Fruit fly (Drosophila melanogaster) whole organism, embryonic: ENCODE results near the gene Nagk.

Source experiments
- ATbp ChIP-seq: fragments of 200-800 bp; sonication (Bioruptor generic); optimal IDR thresholded peaks from 2 replicates; lab custom pipeline; 2017; ENCODE audit warnings: missing biosample characterization, mild to moderate bottlenecking, missing genetic modification characterization, missing genetic modification reagents
- Antp ChIP-seq: fragments of 200-800 bp; sonication (Bioruptor generic); optimal IDR thresholded peaks from 3 replicates; lab custom pipeline; 2016; ENCODE audit warnings: missing biosample characterization, missing genetic modification characterization
- Bteb2 ChIP-seq: fragments of 200-800 bp; sonication (Bioruptor generic); optimal IDR thresholded peaks from 2 replicates; lab custom pipeline; 2016; ENCODE audit warnings: missing biosample characterization, missing genetic modification characterization
- C15 ChIP-seq: fragments of 200-800 bp; sonication (Bioruptor generic); IDR thresholded peaks from 3 replicates; pipeline ENCODE4 v1.3.6; 2022; ENCODE audit warnings: missing biosample characterization, missing genetic modification characterization
- CG12769 ChIP-seq: fragments of 200-800 bp; sonication (Bioruptor generic); optimal IDR thresholded peaks from 2 replicates; lab custom pipeline; 2019; ENCODE audit warnings: missing biosample characterization, mild to moderate bottlenecking, missing genetic modification characterization, moderate library complexity
- CG13296 ChIP-seq: fragments of 200-800 bp; sonication (Bioruptor generic); optimal IDR thresholded peaks from 3 replicates; lab custom pipeline; 2018; ENCODE audit warnings: missing biosample characterization, mild to moderate bottlenecking, missing genetic modification characterization
- CG15073 ChIP-seq: fragments of 200-800 bp; sonication (Bioruptor generic); optimal IDR thresholded peaks from 2 replicates; lab custom pipeline; 2016; ENCODE audit warnings: missing biosample characterization, missing genetic modification characterization
- CG15269 ChIP-seq: fragments of 200-800 bp; sonication (Bioruptor generic); optimal IDR thresholded peaks from 2 replicates; lab custom pipeline; 2018; ENCODE audit warnings: missing biosample characterization, mild to moderate bottlenecking, missing genetic modification characterization, moderate library complexity
- CG15479 ChIP-seq: fragments of 200-800 bp; sonication (Bioruptor generic); optimal IDR thresholded peaks from 3 replicates; lab custom pipeline; 2019; ENCODE audit warnings: missing biosample characterization, mild to moderate bottlenecking, missing genetic modification characterization, moderate library complexity
- CG1647 ChIP-seq: fragments of 200-800 bp; sonication (Bioruptor generic); optimal IDR thresholded peaks from 3 replicates; lab custom pipeline; 2016; ENCODE audit warnings: missing biosample characterization, missing genetic modification characterization
- CG17385 ChIP-seq: fragments of 200-800 bp; sonication (Bioruptor generic); optimal IDR thresholded peaks from 3 replicates; lab custom pipeline; 2018; ENCODE audit warnings: missing biosample characterization, mild to moderate bottlenecking, missing genetic modification characterization
- CG18262 ChIP-seq: fragments of 200-800 bp; optimal IDR thresholded peaks from 3 replicates; lab custom pipeline; 2019; ENCODE audit warnings: missing biosample characterization, mild to moderate bottlenecking, missing genetic modification characterization, moderate library complexity
- CG18599 ChIP-seq: fragments of 200-800 bp; sonication (Bioruptor generic); optimal IDR thresholded peaks from 3 replicates; lab custom pipeline; 2017; ENCODE audit warnings: missing biosample characterization, missing genetic modification characterization, mild to moderate bottlenecking, moderate library complexity, missing genetic modification reagents
- CG2712 ChIP-seq: fragments of 200-800 bp; optimal IDR thresholded peaks from 3 replicates; lab custom pipeline; 2019; ENCODE audit warnings: missing biosample characterization, mild to moderate bottlenecking, missing genetic modification characterization, moderate library complexity
- CG3163 ChIP-seq: fragments of 200-800 bp; sonication (Bioruptor generic); optimal IDR thresholded peaks from 3 replicates; lab custom pipeline; 2016; ENCODE audit warnings: missing biosample characterization, missing genetic modification characterization
- CG32532 ChIP-seq: fragments of 200-800 bp; sonication (Bioruptor generic); IDR thresholded peaks from 2 replicates; pipeline ENCODE4 v1.3.6; 2022; ENCODE audit warnings: missing biosample characterization, missing genetic modification characterization
- CG34376 ChIP-seq: fragments of 200-800 bp; sonication (Bioruptor generic); optimal IDR thresholded peaks from 2 replicates; lab custom pipeline; 2018; ENCODE audit warnings: missing biosample characterization, mild to moderate bottlenecking, missing genetic modification characterization
- CG6254 ChIP-seq: fragments of 200-800 bp; sonication (Bioruptor generic); optimal IDR thresholded peaks from 3 replicates; lab custom pipeline; 2017; ENCODE audit warnings: mild to moderate bottlenecking, missing biosample characterization, missing genetic modification reagents, missing genetic modification characterization
- CG7556 ChIP-seq: fragments of 200-800 bp; sonication (Bioruptor generic); optimal IDR thresholded peaks from 2 replicates; lab custom pipeline; 2017; ENCODE audit warnings: missing biosample characterization, mild to moderate bottlenecking, missing genetic modification characterization
- CG8478 ChIP-seq: fragments of >200 bp; optimal IDR thresholded peaks from 2 replicates; lab custom pipeline; 2018
- D19B ChIP-seq: fragments of 200-800 bp; sonication (Bioruptor generic); optimal IDR thresholded peaks from 2 replicates; lab custom pipeline; 2017; ENCODE audit warnings: missing biosample characterization, mild to moderate bottlenecking, missing genetic modification characterization
- Elba2 ChIP-seq: fragments of 200-800 bp; sonication (Bioruptor generic); optimal IDR thresholded peaks from 3 replicates; lab custom pipeline; 2016; ENCODE audit warnings: missing biosample characterization, missing genetic modification characterization
- Fer1 ChIP-seq: fragments of 200-800 bp; sonication (Bioruptor generic); optimal IDR thresholded peaks from 2 replicates; lab custom pipeline; 2017; ENCODE audit warnings: missing biosample characterization, mild to moderate bottlenecking, missing genetic modification characterization
- HLHmδ ChIP-seq: fragments of 200-800 bp; sonication (Bioruptor generic); optimal IDR thresholded peaks from 2 replicates; lab custom pipeline; 2018; ENCODE audit warnings: missing biosample characterization, mild to moderate bottlenecking, missing genetic modification characterization, moderate library complexity
- HmgD ChIP-seq: fragments of 200-800 bp; sonication (Bioruptor generic); optimal IDR thresholded peaks from 3 replicates; lab custom pipeline; 2016; ENCODE audit warnings: missing biosample characterization, missing genetic modification characterization
- Hmr ChIP-seq: fragments of 200-800 bp; sonication (Bioruptor generic); optimal IDR thresholded peaks from 3 replicates; lab custom pipeline; 2017; ENCODE audit warnings: mild to moderate bottlenecking, missing biosample characterization, missing genetic modification reagents, missing genetic modification characterization
- Hsf ChIP-seq: fragments of 200-800 bp; sonication (Bioruptor generic); optimal IDR thresholded peaks from 3 replicates; lab custom pipeline; 2016; ENCODE audit warnings: missing biosample characterization, missing genetic modification characterization
- Mad ChIP-seq: fragments of 200-800 bp; sonication (Bioruptor generic); optimal IDR thresholded peaks from 2 replicates; lab custom pipeline; 2016; ENCODE audit warnings: missing biosample characterization, missing genetic modification characterization
- Myb ChIP-seq: fragments of 200-800 bp; sonication (Bioruptor generic); optimal IDR thresholded peaks from 2 replicates; lab custom pipeline; 2016; ENCODE audit warnings: missing biosample characterization, missing genetic modification characterization
- Pdp1 ChIP-seq, 2 experiments: fragments of 200-800 bp; sonication (Bioruptor generic); optimal IDR thresholded peaks; 3 replicates each; lab custom pipeline; 2016; ENCODE audit warnings: missing biosample characterization in 2 of 2, missing genetic modification characterization in 2 of 2, mild to moderate bottlenecking in 1 of 2, moderate library complexity in 1 of 2
- Stat92E ChIP-seq, 3 experiments: fragments of >200 bp in 2 of 3; fragments of 200-800 bp in 1 of 3; sonication (Bioruptor generic) in 1 of 3; optimal IDR thresholded peaks; 2 replicates each; lab custom pipeline; 2017 to 2019; ENCODE audit warnings: missing biosample characterization in 3 of 3, missing genetic modification characterization in 3 of 3, mild to moderate bottlenecking in 1 of 3, moderate library complexity in 1 of 3
- Trl ChIP-seq, 3 experiments: fragments of >200 bp in 2 of 3; fragments of 200-800 bp in 1 of 3; sonication (Bioruptor generic) in 1 of 3; optimal IDR thresholded peaks; 2 replicates in 1 of 3; 3 replicates in 2 of 3; lab custom pipeline; 2016 to 2017; ENCODE audit warnings: missing biosample characterization in 1 of 3, missing genetic modification characterization in 1 of 3
- aop ChIP-seq: fragments of 200-800 bp; sonication (Bioruptor generic); IDR thresholded peaks from 2 replicates; pipeline ENCODE4 v1.3.6; 2022; ENCODE audit warnings: missing biosample characterization, missing genetic modification characterization
- bsh ChIP-seq, 2 experiments: fragments of 200-800 bp; sonication (Bioruptor generic); optimal IDR thresholded peaks; 2 replicates each; lab custom pipeline; 2017 to 2018; ENCODE audit warnings: mild to moderate bottlenecking in 2 of 2, missing biosample characterization in 2 of 2, missing genetic modification characterization in 2 of 2, moderate library complexity in 1 of 2
- cg ChIP-seq: fragments of 200-800 bp; sonication (Bioruptor generic); optimal IDR thresholded peaks from 3 replicates; lab custom pipeline; 2019; ENCODE audit warnings: missing biosample characterization, mild to moderate bottlenecking, missing genetic modification characterization, moderate library complexity
- dati ChIP-seq: fragments of 200-800 bp; sonication (Bioruptor generic); IDR thresholded peaks from 2 replicates; pipeline ENCODE4 v1.3.6; 2022; ENCODE audit warnings: missing biosample characterization, missing genetic modification characterization
- esg ChIP-seq: fragments of 200-800 bp; sonication (Bioruptor generic); conservative IDR thresholded peaks from 2 replicates; pipeline ENCODE4 v1.3.6; 2022; ENCODE audit warnings: missing biosample characterization, missing genetic modification characterization
- exex ChIP-seq: fragments of 200-800 bp; sonication (Bioruptor generic); optimal IDR thresholded peaks from 4 replicates; lab custom pipeline; 2018; ENCODE audit warnings: missing biosample characterization, mild to moderate bottlenecking, missing genetic modification characterization, moderate library complexity
- fu2 ChIP-seq: fragments of 200-800 bp; sonication (Bioruptor generic); optimal IDR thresholded peaks from 2 replicates; lab custom pipeline; 2016; ENCODE audit warnings: missing biosample characterization, missing genetic modification characterization
- grn ChIP-seq: fragments of 200-800 bp; sonication (Bioruptor generic); optimal IDR thresholded peaks from 3 replicates; lab custom pipeline; 2017; ENCODE audit warnings: missing biosample characterization, missing genetic modification characterization
- ind ChIP-seq: fragments of 200-800 bp; sonication (Bioruptor generic); optimal IDR thresholded peaks from 3 replicates; lab custom pipeline; 2016; ENCODE audit warnings: missing biosample characterization, missing genetic modification characterization
- kni ChIP-seq: fragments of 200-800 bp; sonication (Bioruptor generic); optimal IDR thresholded peaks from 3 replicates; lab custom pipeline; 2017; ENCODE audit warnings: mild to moderate bottlenecking, missing biosample characterization, missing genetic modification reagents, missing genetic modification characterization
- mirr ChIP-seq: fragments of 200-800 bp; sonication (Bioruptor generic); optimal IDR thresholded peaks from 3 replicates; lab custom pipeline; 2018; ENCODE audit warnings: missing biosample characterization, mild to moderate bottlenecking, missing genetic modification characterization
- nom ChIP-seq: fragments of 200-800 bp; sonication (Bioruptor generic); optimal IDR thresholded peaks from 2 replicates; lab custom pipeline; 2017; ENCODE audit warnings: missing biosample characterization, missing genetic modification characterization, mild to moderate bottlenecking, moderate library complexity, missing genetic modification reagents
- slbo ChIP-seq: fragments of 200-800 bp; sonication (Bioruptor generic); IDR thresholded peaks from 2 replicates; pipeline ENCODE4 v1.3.6; 2022; ENCODE audit warnings: missing biosample characterization, missing genetic modification characterization
- so ChIP-seq: fragments of 200-800 bp; sonication (Bioruptor generic); IDR thresholded peaks from 3 replicates; pipeline ENCODE4 v1.3.6; 2022; ENCODE audit warnings: missing biosample characterization, missing genetic modification characterization
- sug ChIP-seq: fragments of 200-800 bp; optimal IDR thresholded peaks from 2 replicates; lab custom pipeline; 2019; ENCODE audit warnings: missing biosample characterization, mild to moderate bottlenecking, missing genetic modification characterization, moderate library complexity
- wek ChIP-seq: fragments of 200-800 bp; sonication (Bioruptor generic); optimal IDR thresholded peaks from 3 replicates; lab custom pipeline; 2018; ENCODE audit warnings: missing biosample characterization, mild to moderate bottlenecking, missing genetic modification characterization, moderate library complexity
- yki ChIP-seq: fragments of >200 bp; optimal IDR thresholded peaks from 3 replicates; lab custom pipeline; 2018

Nagk gene

dm6 chr3R:15291551-15292223 is 51.4 kb downstream of the Nagk start (continued):
- TF ChIP-seq kni (GFP tag; lab: Kevin White, UChicago) (peak; percentile 47), HLHmδ (GFP tag; lab: Kevin White, UChicago) (no peak), grn (peak; percentile 23), Myb (GFP tag; lab: Kevin White, UChicago) (no peak), fu2 (GFP tag; lab: Kevin White, UChicago) (no peak), CG1647 (GFP tag; lab: Kevin White, UChicago) (no peak), yki (lab: Kevin White, UChicago) (peak; percentile 71), CG15269 (tag; lab: Kevin White, UChicago) (no peak), Pdp1 (GFP tag; optimal IDR thresholded peaks at IDR 0.05; lab: Kevin White, UChicago) (peak in 1 of 2 experiments; percentile 54), ATbp (GFP tag; lab: Kevin White, UChicago) (no peak), CG15073 (GFP tag; lab: Kevin White, UChicago) (no peak), CG18599 (GFP tag; lab: Kevin White, UChicago) (peak; percentile 44), CG15479 (GFP tag; lab: Kevin White, UChicago) (peak; percentile 49), dati (GFP tag; lab: Robert Waterston, UW) (no peak), CG8478 (lab: Kevin White, UChicago) (peak; percentile 7), CG13296 (GFP tag; lab: Kevin White, UChicago) (peak; percentile 28), C15 (GFP tag; lab: Robert Waterston, UW) (no peak), sug (tag; lab: Kevin White, UChicago) (peak; percentile 33), Elba2 (GFP tag; lab: Kevin White, UChicago) (peak; percentile 37), exex (tag; lab: Kevin White, UChicago) (peak; percentile 10), CG3163 (GFP tag; lab: Kevin White, UChicago) (peak; percentile 93), Hmr (peak; percentile 23), CG34376 (GFP tag; lab: Kevin White, UChicago) (peak; percentile 38), CG17385 (GFP tag; lab: Kevin White, UChicago) (peak; percentile 17), Stat92E (GFP tag; optimal IDR thresholded peaks at IDR 0.05; lab: Kevin White, UChicago) (no peak), CG32532 (GFP tag; lab: Robert Waterston, UW) (no peak), bsh (GFP tag; optimal IDR thresholded peaks at IDR 0.05; lab: Kevin White, UChicago) (peak in 1 of 2 experiments; percentile 31), CG7556 (GFP tag; lab: Kevin White, UChicago) (no peak), Antp (GFP tag; lab: Kevin White, UChicago) (no peak), CG2712 (tag; lab: Kevin White, UChicago) (no peak), D19B (GFP tag; lab: Kevin White, UChicago) (no peak), Trl (optimal IDR thresholded peaks at IDR 0.05; lab: Kevin White, UChicago) (peak; percentile 98 to 99), Trl (GFP tag; optimal IDR thresholded peaks at IDR 0.05; lab: Kevin White, UChicago) (peak; percentile 42), esg (no peak), mirr (GFP tag; lab: Kevin White, UChicago) (peak; percentile 16), Fer1 (GFP tag; lab: Kevin White, UChicago) (peak; percentile 2), CG6254 (GFP tag; lab: Kevin White, UChicago) (peak; percentile 99), so (GFP tag; lab: Robert Waterston, UW) (no peak), aop (GFP tag; lab: Robert Waterston, UW) (no peak), wek (GFP tag; lab: Kevin White, UChicago) (no peak), Bteb2 (GFP tag; lab: Kevin White, UChicago) (no peak), Hsf (GFP tag; lab: Kevin White, UChicago) (no peak), CG18262 (tag; lab: Kevin White, UChicago) (no peak), HmgD (GFP tag; lab: Kevin White, UChicago) (no peak), nom (GFP tag; lab: Kevin White, UChicago) (peak; percentile 52), cg (GFP tag; lab: Kevin White, UChicago) (peak; percentile 61), slbo (GFP tag; lab: Robert Waterston, UW) (no peak), CG12769 (tag; lab: Kevin White, UChicago) (peak; percentile 63), Mad (GFP tag; lab: Kevin White, UChicago) (no peak), ind (GFP tag; lab: Kevin White, UChicago) (no peak)
